Fruit fly (Drosophila melanogaster): ENCODE measurements around the gene CG14434.

CG14434 gene

dm6 chrX:6803312-6803794 is 63.6 kb downstream of the CG14434 start, which contains the start of the genes C3G and pod1 (continued):
- TF ChIP-seq sima (GFP tag; optimal IDR thresholded peaks at IDR 0.05) (no peak), Dfd (GFP tag; optimal IDR thresholded peaks at IDR 0.05) (no peak), CG7786 (GFP tag; optimal IDR thresholded peaks at IDR 0.05) (peak; percentile 39), CG42726 (GFP tag; IDR thresholded peaks at IDR 0.05; ENCODE audit: partially characterized antibody) (peak; percentile 99), CG13296 (GFP tag; optimal IDR thresholded peaks at IDR 0.05) (peak; percentile 5), CG4424 (GFP tag; optimal IDR thresholded peaks at IDR 0.05) (peak; percentile 30), CG18764 (GFP tag; optimal IDR thresholded peaks at IDR 0.05) (no peak), CG6654 (GFP tag; optimal IDR thresholded peaks at IDR 0.05) (no peak), CG14860 (GFP tag; IDR thresholded peaks at IDR 0.05; ENCODE audit: partially characterized antibody) (peak; percentile 97), CG6689 (GFP tag; IDR thresholded peaks at IDR 0.05) (no peak), Ssrp (tag; optimal IDR thresholded peaks at IDR 0.05) (no peak), Nf-YA (GFP tag; IDR thresholded peaks at IDR 0.05) (no peak), wor (GFP tag; IDR thresholded peaks at IDR 0.05) (no peak), mld (GFP tag; IDR thresholded peaks at IDR 0.05; ENCODE audit: partially characterized antibody) (peak; percentile 97), CG2199 (GFP tag; IDR thresholded peaks at IDR 0.05) (no peak), CG9817 (tag; optimal IDR thresholded peaks at IDR 0.05) (peak; percentile 13), CG9932 (GFP tag; IDR thresholded peaks at IDR 0.05) (peak; percentile 84), schlank (tag; optimal IDR thresholded peaks at IDR 0.05) (no peak), bbx (GFP tag; IDR thresholded peaks at IDR 0.05; ENCODE audit: partially characterized antibody) (peak; percentile 99), Bteb2 (GFP tag; optimal IDR thresholded peaks at IDR 0.05) (no peak), CG15011 (GFP tag; optimal IDR thresholded peaks at IDR 0.05) (no peak), CG6765 (GFP tag; optimal IDR thresholded peaks at IDR 0.05) (no peak), CG6175 (GFP tag; IDR thresholded peaks at IDR 0.05) (no peak), gt (GFP tag; IDR thresholded peaks at IDR 0.05) (no peak), zfh1 (GFP tag; IDR thresholded peaks at IDR 0.05) (0 out of 3 replicates have a peak, but pooled peaks have one; percentile 40), lov (optimal IDR thresholded peaks at IDR 0.05) (no peak), lov (GFP tag; IDR thresholded peaks at IDR 0.05) (no peak), Awh (GFP tag; IDR thresholded peaks at IDR 0.05) (no peak), HLHmδ (GFP tag; optimal IDR thresholded peaks at IDR 0.05) (peak; percentile 1), CG17612 (GFP tag; IDR thresholded peaks at IDR 0.05) (no peak), CG2116 (GFP tag; optimal IDR thresholded peaks at IDR 0.05) (peak; percentile 84), Xbp1 (GFP tag; optimal IDR thresholded peaks at IDR 0.05) (peak; percentile 57), CG18011 (GFP tag; optimal IDR thresholded peaks at IDR 0.05) (peak; percentile 23), slp2 (GFP tag; optimal IDR thresholded peaks at IDR 0.05) (no peak), Stat92E (GFP tag; optimal IDR thresholded peaks at IDR 0.05) (peak in 1 of 3 experiments; percentile 44), HLH3B (GFP tag; IDR thresholded peaks at IDR 0.05) (no peak), crol (GFP tag; IDR thresholded peaks at IDR 0.05) (no peak), Sox102F (GFP tag; optimal IDR thresholded peaks at IDR 0.05) (no peak), Oli (tag; optimal IDR thresholded peaks at IDR 0.05) (no peak), Opbp (GFP tag; IDR thresholded peaks at IDR 0.05; ENCODE audit: partially characterized antibody) (peak; percentile 99), Xrp1 (GFP tag; IDR thresholded peaks at IDR 0.05) (no peak), CG4328 (GFP tag; optimal IDR thresholded peaks at IDR 0.05) (no peak), Neu2 (GFP tag; optimal IDR thresholded peaks at IDR 0.05; ENCODE audit: borderline replicate concordance) (no peak), pb (GFP tag; optimal IDR thresholded peaks at IDR 0.05) (peak; percentile 26), mirr (GFP tag; optimal IDR thresholded peaks at IDR 0.05) (peak; percentile 15), CG30020 (tag; optimal IDR thresholded peaks at IDR 0.05) (peak; percentile 29), Eip74EF (GFP tag; optimal IDR thresholded peaks at IDR 0.05) (peak in 1 of 2 experiments; percentile 18), abd-A (tag; optimal IDR thresholded peaks at IDR 0.05) (peak; percentile 11), CG14667 (GFP tag; IDR thresholded peaks at IDR 0.05) (no peak), ATbp (GFP tag; optimal IDR thresholded peaks at IDR 0.05) (no peak)
